Worm (Caenorhabditis elegans) whole organism, L1 larva: ENCODE data around the gene ZC449.2.

Source experiments
- C04F5.9 ChIP-seq: sonication (generic microtip); optimal IDR thresholded peaks from 2 replicates; lab custom pipeline; 2016; ENCODE audit warnings: missing genetic modification characterization, missing compliant biosample characterization
- C34B4.2 ChIP-seq: sonication (generic microtip); optimal IDR thresholded peaks from 2 replicates; lab custom pipeline; 2017; ENCODE audit warnings: mild to moderate bottlenecking, missing genetic modification characterization, missing compliant biosample characterization
- aha-1 ChIP-seq: fragments of 150-350 bp; optimal IDR thresholded peaks from 2 replicates; lab custom pipeline; 2014; ENCODE audit warnings: missing biosample characterization, missing genetic modification characterization
- alr-1 ChIP-seq: fragments of 200-800 bp; sonication (Bioruptor generic); optimal IDR thresholded peaks from 2 replicates; lab custom pipeline; 2018; ENCODE audit warnings: borderline replicate concordance, mild to moderate bottlenecking, missing genetic modification characterization, missing compliant biosample characterization
- blmp-1 ChIP-seq: fragments of 150-350 bp; optimal IDR thresholded peaks from 2 replicates; lab custom pipeline; 2014; ENCODE audit warnings: missing biosample characterization, missing genetic modification characterization
- ceh-82 ChIP-seq, 3 experiments: fragments of 150-350 bp in 1 of 3; sonication (generic microtip) in 2 of 3; optimal IDR thresholded peaks; 2 replicates each; lab custom pipeline; 2014 to 2017; ENCODE audit warnings: missing biosample characterization in 3 of 3, missing genetic modification characterization in 3 of 3
- ceh-88 ChIP-seq: fragments of 200-800 bp; sonication (Bioruptor generic); IDR thresholded peaks from 2 replicates; pipeline ENCODE4 v1.3.6; 2022; ENCODE audit warnings: missing genetic modification characterization, missing compliant biosample characterization
- efl-1 ChIP-seq, 4 experiments: fragments of 150-350 bp; optimal IDR thresholded peaks in 3 of 4; peaks in 1 of 4; 1 replicate in 1 of 4; 2 replicates in 3 of 4; lab custom pipeline; 2014; ENCODE audit warnings: missing biosample characterization in 2 of 4, missing genetic modification characterization in 2 of 4, missing genetic modification reagents in 2 of 4
- elt-3 ChIP-seq, 6 experiments: fragments of 150-350 bp in 1 of 6; sonication (generic microtip); optimal IDR thresholded peaks; 2 replicates each; lab custom pipeline; 2017 to 2018; ENCODE audit warnings: missing biosample characterization in 6 of 6, missing genetic modification characterization in 6 of 6, inconsistent platforms in 1 of 6
- fos-1 ChIP-seq: fragments of 150-350 bp; optimal IDR thresholded peaks from 2 replicates; lab custom pipeline; 2014; ENCODE audit warnings: missing biosample characterization, missing genetic modification characterization
- grh-1 ChIP-seq: fragments of 200-800 bp; sonication (Bioruptor generic); IDR thresholded peaks from 2 replicates; pipeline ENCODE4 v1.3.6; 2022; ENCODE audit warnings: missing genetic modification reagents, missing genetic modification characterization, missing compliant biosample characterization
- hlh-4 ChIP-seq: sonication (generic microtip); optimal IDR thresholded peaks from 2 replicates; lab custom pipeline; 2016; ENCODE audit warnings: mild to moderate bottlenecking, missing genetic modification characterization, missing compliant biosample characterization
- hpl-2 ChIP-seq: fragments of 150-350 bp; optimal IDR thresholded peaks from 2 replicates; lab custom pipeline; 2014; ENCODE audit warnings: missing biosample characterization, missing genetic modification reagents, missing genetic modification characterization
- isw-1 ChIP-seq: fragments of 200-800 bp; sonication (Bioruptor generic); IDR thresholded peaks from 2 replicates; pipeline ENCODE4 v1.3.6; 2022; ENCODE audit warnings: missing genetic modification characterization, missing compliant biosample characterization
- lin-14 ChIP-seq: fragments of 200-800 bp; sonication (Bioruptor generic); optimal IDR thresholded peaks from 2 replicates; lab custom pipeline; 2018; ENCODE audit warnings: mild to moderate bottlenecking, missing genetic modification characterization, moderate library complexity, missing compliant biosample characterization
- lin-15B ChIP-seq: fragments of 150-350 bp; sonication (generic microtip); optimal IDR thresholded peaks from 3 replicates; lab custom pipeline; 2014; ENCODE audit warnings: missing biosample characterization, missing genetic modification characterization
- lin-35 ChIP-seq, 2 experiments: fragments of 150-350 bp; optimal IDR thresholded peaks; 2 replicates each; lab custom pipeline; 2014; ENCODE audit warnings: missing biosample characterization in 2 of 2, missing genetic modification characterization in 2 of 2, missing genetic modification reagents in 2 of 2
- lin-39 ChIP-seq: fragments of 150-350 bp; optimal IDR thresholded peaks from 2 replicates; lab custom pipeline; 2014; ENCODE audit warnings: missing biosample characterization, missing genetic modification reagents, missing genetic modification characterization
- lir-3 ChIP-seq: sonication (generic microtip); optimal IDR thresholded peaks from 2 replicates; lab custom pipeline; 2016; ENCODE audit warnings: mild to moderate bottlenecking, missing genetic modification characterization, moderate library complexity, missing compliant biosample characterization; ENCODE audit not compliant: poor library complexity
- lsy-2 ChIP-seq, 2 experiments: fragments of 150-350 bp; optimal IDR thresholded peaks; 2 replicates each; lab custom pipeline; 2014; ENCODE audit warnings: missing biosample characterization in 2 of 2, missing genetic modification characterization in 2 of 2
- mab-9 ChIP-seq: fragments of 200-800 bp; sonication (Bioruptor generic); IDR thresholded peaks from 2 replicates; pipeline ENCODE4 v1.3.6; 2022; ENCODE audit warnings: missing genetic modification reagents, missing genetic modification characterization, missing compliant biosample characterization
- mep-1 ChIP-seq: fragments of 150-350 bp; optimal IDR thresholded peaks from 2 replicates; lab custom pipeline; 2014; ENCODE audit warnings: missing biosample characterization, missing genetic modification characterization
- nhr-11 ChIP-seq: fragments of 150-350 bp; optimal IDR thresholded peaks from 2 replicates; lab custom pipeline; 2014; ENCODE audit warnings: missing biosample characterization, missing genetic modification characterization
- nhr-19 ChIP-seq: fragments of 200-800 bp; sonication (Bioruptor generic); conservative IDR thresholded peaks from 2 replicates; pipeline ENCODE4 v1.3.6; 2022; ENCODE audit warnings: missing genetic modification characterization, missing compliant biosample characterization
- nhr-28 ChIP-seq: fragments of 150-350 bp; optimal IDR thresholded peaks from 2 replicates; lab custom pipeline; 2014; ENCODE audit warnings: missing biosample characterization, missing genetic modification characterization
- nhr-71 ChIP-seq: sonication (generic microtip); optimal IDR thresholded peaks from 2 replicates; lab custom pipeline; 2016; ENCODE audit warnings: mild to moderate bottlenecking, missing genetic modification characterization, moderate library complexity, missing compliant biosample characterization
- nhr-76 ChIP-seq: sonication (generic microtip); optimal IDR thresholded peaks from 2 replicates; lab custom pipeline; 2017; ENCODE audit warnings: missing biosample characterization, missing genetic modification characterization
- nhr-84 ChIP-seq: sonication (generic microtip); optimal IDR thresholded peaks from 2 replicates; lab custom pipeline; 2017; ENCODE audit warnings: missing biosample characterization, missing genetic modification characterization
- pax-3 ChIP-seq: fragments of 200-800 bp; sonication (Bioruptor generic); optimal IDR thresholded peaks from 2 replicates; lab custom pipeline; 2018; ENCODE audit warnings: mild to moderate bottlenecking, missing genetic modification characterization, moderate library complexity, missing compliant biosample characterization
- pqm-1 ChIP-seq: sonication (generic microtip); optimal IDR thresholded peaks from 3 replicates; lab custom pipeline; 2017; ENCODE audit warnings: missing biosample characterization, missing genetic modification characterization
- rnt-1 ChIP-seq: sonication (generic microtip); optimal IDR thresholded peaks from 2 replicates; lab custom pipeline; 2016; ENCODE audit warnings: mild to moderate bottlenecking, missing genetic modification characterization, moderate library complexity, missing compliant biosample characterization
- skn-1 ChIP-seq: fragments of 150-350 bp; optimal IDR thresholded peaks from 2 replicates; lab custom pipeline; 2014; ENCODE audit warnings: missing biosample characterization, missing genetic modification characterization
- sox-4 ChIP-seq: sonication (generic microtip); optimal IDR thresholded peaks from 2 replicates; lab custom pipeline; 2016; ENCODE audit warnings: missing genetic modification characterization, missing compliant biosample characterization
- unc-86 ChIP-seq: sonication (generic microtip); optimal IDR thresholded peaks from 2 replicates; lab custom pipeline; 2016; ENCODE audit warnings: missing genetic modification characterization, missing compliant biosample characterization
- vab-15 ChIP-seq: sonication (generic microtip); optimal IDR thresholded peaks from 2 replicates; lab custom pipeline; 2017; ENCODE audit warnings: missing genotype, mild to moderate bottlenecking, missing genetic modification characterization, missing compliant biosample characterization
- zip-4 ChIP-seq: fragments of 200-800 bp; sonication (Bioruptor generic); optimal IDR thresholded peaks from 2 replicates; lab custom pipeline; 2018; ENCODE audit warnings: mild to moderate bottlenecking, missing genetic modification characterization, moderate library complexity, missing compliant biosample characterization

The ZC449.2 gene

DNA sequence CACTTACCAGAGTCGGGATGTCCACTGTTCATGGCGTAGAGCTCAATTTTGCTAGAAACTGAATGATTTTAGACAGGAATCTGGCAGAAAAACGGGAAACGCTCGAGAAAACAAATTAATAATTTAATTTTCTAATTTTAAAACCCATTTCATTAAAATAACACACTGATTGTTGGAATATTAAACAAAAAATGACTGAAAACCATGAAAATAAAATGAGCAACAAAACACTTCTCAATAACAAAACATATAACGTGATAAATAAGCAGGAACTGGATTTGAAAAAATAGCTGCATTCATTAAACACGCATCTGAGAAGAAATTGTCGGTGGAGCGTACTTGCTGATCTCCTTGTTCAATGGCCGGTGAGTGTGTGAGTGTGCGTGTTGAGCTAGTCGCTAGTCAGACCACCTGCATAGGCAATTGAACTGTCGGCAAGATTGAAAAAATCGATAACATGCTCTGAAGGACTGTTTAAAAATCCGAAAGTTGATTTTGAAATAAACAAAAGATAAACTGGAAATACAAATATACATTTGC lies 23.5 kb upstream of the ZC449.2 start, which contains the start of gene ZC8.6 (continued):
- TF ChIP-seq nhr-71 (tag; lab: Kevin White, UChicago) (peak; percentile 39), unc-86 (tag; lab: Kevin White, UChicago) (no peak), skn-1 (no peak), hlh-4 (tag; lab: Kevin White, UChicago) (no peak), ceh-88 (GFP tag; lab: Robert Waterston, UW) (no peak), C34B4.2 (tag; lab: Kevin White, UChicago) (no peak), elt-3 (tag; optimal IDR thresholded peaks at IDR 0.05; lab: Kevin White, UChicago) (no peak), efl-1 (optimal IDR thresholded peaks at IDR 0.05; lab: Kevin White, UChicago) (peak in 1 of 2 experiments; percentile 10), efl-1 (GFP tag; optimal IDR thresholded peaks at IDR 0.05 in 1 of 2; lab: Kevin White, UChicago) (peak; percentile 35 to 88), zip-4 (GFP tag; lab: Kevin White, UChicago) (no peak), pax-3 (no peak), lin-39 (no peak), hpl-2 (GFP tag; lab: Kevin White, UChicago) (no peak), lin-15B (peak; percentile 54), pqm-1 (tag; lab: Kevin White, UChicago) (no peak), mab-9 (GFP tag; lab: Robert Waterston, UW) (no peak), mep-1 (tag; lab: Kevin White, UChicago) (peak; percentile 68), nhr-84 (no peak), lin-35 (GFP tag; optimal IDR thresholded peaks at IDR 0.05; lab: Kevin White, UChicago) (peak; percentile 18 to 56), vab-15 (tag; lab: Kevin White, UChicago) (no peak), nhr-28 (tag; lab: Kevin White, UChicago) (no peak), aha-1 (tag; lab: Kevin White, UChicago) (no peak), C04F5.9 (no peak), nhr-11 (tag; lab: Kevin White, UChicago) (no peak), grh-1 (GFP tag; lab: Robert Waterston, UW) (no peak), blmp-1 (tag; lab: Kevin White, UChicago) (no peak), alr-1 (tag; lab: Kevin White, UChicago) (no peak), sox-4 (tag; lab: Kevin White, UChicago) (no peak), ceh-82 (tag; optimal IDR thresholded peaks at IDR 0.05; lab: Kevin White, UChicago) (peak in 1 of 3 experiments; percentile 44), fos-1 (no peak), lir-3 (tag; lab: Kevin White, UChicago) (no peak), isw-1 (GFP tag; lab: Robert Waterston, UW) (no peak)

DNA sequence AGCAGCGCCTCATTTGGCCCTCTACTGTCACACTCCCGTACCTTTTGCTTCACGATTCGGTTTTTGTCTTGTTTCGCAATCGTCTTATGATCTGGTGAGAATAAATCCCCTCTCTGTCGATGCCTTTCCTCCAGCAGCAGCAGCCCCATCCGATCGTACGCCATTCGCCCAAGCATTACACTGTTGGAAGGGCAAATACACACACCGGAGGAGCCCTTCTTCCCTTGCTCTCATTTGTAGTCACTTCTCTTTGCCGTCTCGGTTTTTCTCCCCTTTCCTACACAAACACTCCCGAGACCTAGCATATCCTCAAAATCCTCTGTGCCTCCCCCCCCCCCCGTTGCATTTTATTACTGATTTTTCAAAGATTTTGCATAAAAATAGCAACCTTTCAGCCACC lies 22.2 kb upstream of the ZC449.2 start, which contains the start of gene set-30:
Gene set-30, plus strand, starts transcription at position 396 of the 400 bp plus-strand sequence.
- TF ChIP-seq lsy-2 (tag; optimal IDR thresholded peaks at IDR 0.05; lab: Kevin White, UChicago) (no peak), lin-14 (GFP tag; lab: Kevin White, UChicago) (peak; percentile 25), rnt-1 (tag; lab: Kevin White, UChicago) (peak; percentile 17), skn-1 (peak; percentile 29), nhr-19 (GFP tag; lab: Robert Waterston, UW) (peak; percentile 18; the same call in 1 of the 2 replicates), zip-4 (GFP tag; lab: Kevin White, UChicago) (peak; percentile 1), nhr-76 (tag; lab: Kevin White, UChicago) (no peak)

DNA sequence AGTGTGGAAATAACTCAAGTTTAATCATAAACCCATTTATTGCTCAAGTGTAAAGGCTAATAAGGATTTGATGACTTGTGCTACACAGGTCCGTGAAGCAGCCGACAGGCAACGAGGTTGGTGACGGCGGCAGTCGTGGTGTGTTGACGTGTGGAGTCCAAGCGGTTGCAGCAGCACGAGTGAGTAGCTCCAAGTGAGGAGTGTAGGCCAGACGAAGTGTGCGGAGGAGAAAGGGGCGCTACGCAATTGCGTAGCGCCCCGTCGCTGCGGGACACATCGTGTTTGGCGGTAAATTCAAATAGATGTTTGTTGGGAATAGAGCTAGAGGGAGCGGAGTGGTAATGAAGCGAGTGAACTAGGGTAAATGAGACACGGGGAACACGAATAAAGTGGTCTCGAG lies 16.8 kb upstream of the ZC449.2 start:
- peak; percentile 35 for TF ChIP-seq rnt-1 (tag; lab: Kevin White, UChicago)

DNA sequence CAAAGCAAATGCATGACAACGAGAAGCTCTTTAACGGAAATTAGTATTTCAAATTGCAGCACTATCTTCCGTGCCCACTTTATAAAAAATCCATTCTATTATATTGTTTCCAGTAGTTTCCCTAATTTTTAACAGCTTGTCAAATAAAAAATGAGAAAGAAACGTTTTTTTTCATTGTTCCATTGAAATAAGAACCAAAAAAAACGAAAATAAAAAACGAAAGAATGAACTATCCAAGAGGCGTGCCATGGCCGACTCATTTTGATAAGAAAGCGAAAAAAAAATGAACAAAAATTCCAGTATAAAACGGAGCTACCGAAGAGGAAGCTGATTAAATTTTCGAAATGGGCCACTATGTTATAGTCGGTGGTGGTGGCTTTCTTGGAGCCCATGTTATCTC lies 16.1 kb upstream of the ZC449.2 start, which contains the start of gene hsd-2:
Gene hsd-2, plus strand, starts transcription at position 301 of the 400 bp plus-strand sequence.
- TF ChIP-seq ceh-82 (tag; optimal IDR thresholded peaks at IDR 0.05; lab: Kevin White, UChicago) = no peak
- no peak for TF ChIP-seq blmp-1 (tag; lab: Kevin White, UChicago)
- TF ChIP-seq efl-1 (optimal IDR thresholded peaks at IDR 0.05; lab: Kevin White, UChicago) = no peak
- peak in 1 of 2 experiments; percentile 56 for TF ChIP-seq efl-1 (GFP tag; optimal IDR thresholded peaks at IDR 0.05 in 1 of 2; lab: Kevin White, UChicago)
